Fruit fly (Drosophila melanogaster): Measurements from ENCODE around the gene AsnS.

Gene AsnS

dm6 chr3L:21130839-21131410, 42.0 kb upstream of the AsnS start, which contains the start of gene ko (continued):
- TF ChIP-seq bowl (GFP tag; IDR thresholded peaks at IDR 0.05) (no peak), CG1792 (GFP tag; optimal IDR thresholded peaks at IDR 0.05) (no peak), stwl (tag; optimal IDR thresholded peaks at IDR 0.05) (no peak), CG12659 (GFP tag; optimal IDR thresholded peaks at IDR 0.05) (no peak), CG10431 (GFP tag; optimal IDR thresholded peaks at IDR 0.05) (peak; percentile 64), dm (GFP tag; optimal IDR thresholded peaks at IDR 0.05) (no peak), Hmx (GFP tag; optimal IDR thresholded peaks at IDR 0.05) (no peak), CG1832 (GFP tag; optimal IDR thresholded peaks at IDR 0.05) (no peak), repo (GFP tag; optimal IDR thresholded peaks at IDR 0.05) (no peak), CG11085 (GFP tag; IDR thresholded peaks at IDR 0.05) (no peak), B-H1 (GFP tag; IDR thresholded peaks at IDR 0.05) (no peak), CG4854 (GFP tag; optimal IDR thresholded peaks at IDR 0.05) (no peak), CG9727 (GFP tag; optimal IDR thresholded peaks at IDR 0.05) (peak; percentile 32), CG2712 (tag; optimal IDR thresholded peaks at IDR 0.05) (peak; percentile 37), CG33557 (GFP tag; optimal IDR thresholded peaks at IDR 0.05) (peak; percentile 75), Lim3 (GFP tag; IDR thresholded peaks at IDR 0.05) (no peak), CG6765 (GFP tag; optimal IDR thresholded peaks at IDR 0.05) (no peak), CG10565 (GFP tag; optimal IDR thresholded peaks at IDR 0.05) (no peak), wek (GFP tag; optimal IDR thresholded peaks at IDR 0.05) (peak; percentile 83), CG7786 (GFP tag; optimal IDR thresholded peaks at IDR 0.05) (peak; percentile 20), bsh (GFP tag; optimal IDR thresholded peaks at IDR 0.05) (peak in 1 of 2 experiments; percentile 63), pho (GFP tag; optimal IDR thresholded peaks at IDR 0.05) (no peak), MTF-1 (GFP tag; optimal IDR thresholded peaks at IDR 0.05; ENCODE audit: borderline replicate concordance) (peak; percentile 74), maf-S (GFP tag; optimal IDR thresholded peaks at IDR 0.05) (no peak), Ssrp (tag; optimal IDR thresholded peaks at IDR 0.05) (no peak), Jarid2 (GFP tag; optimal IDR thresholded peaks at IDR 0.05) (peak; percentile 66), MBD-R2 (GFP tag; IDR thresholded peaks at IDR 0.05) (no peak), Mrtf (GFP tag; IDR thresholded peaks at IDR 0.05) (no peak), CG11696 (GFP tag; IDR thresholded peaks at IDR 0.05) (no peak), CG15601 (tag; optimal IDR thresholded peaks at IDR 0.05) (peak; percentile 77), CG9876 (GFP tag; optimal IDR thresholded peaks at IDR 0.05) (no peak), CG17328 (GFP tag; IDR thresholded peaks at IDR 0.05) (peak; percentile 68), mam (GFP tag; optimal IDR thresholded peaks at IDR 0.05) (no peak), nom (GFP tag; optimal IDR thresholded peaks at IDR 0.05) (peak; percentile 9), lilli (GFP tag; optimal IDR thresholded peaks at IDR 0.05) (no peak), esg (GFP tag; conservative IDR thresholded peaks at IDR 0.05) (no peak), CG8089 (GFP tag; optimal IDR thresholded peaks at IDR 0.05) (peak; percentile 41), eyg (GFP tag; optimal IDR thresholded peaks at IDR 0.05) (no peak), CG12219 (GFP tag; optimal IDR thresholded peaks at IDR 0.05) (peak; percentile 39), CG12744 (GFP tag; optimal IDR thresholded peaks at IDR 0.05) (no peak), p53 (GFP tag; optimal IDR thresholded peaks at IDR 0.05) (no peak), en (GFP tag; optimal IDR thresholded peaks at IDR 0.05) (peak; percentile 24), peb (GFP tag; IDR thresholded peaks at IDR 0.05) (no peak), Abd-B (GFP tag; optimal IDR thresholded peaks at IDR 0.05) (no peak), tio (GFP tag; optimal IDR thresholded peaks at IDR 0.05) (no peak), Max (GFP tag; optimal IDR thresholded peaks at IDR 0.05) (no peak), Dll (GFP tag; IDR thresholded peaks at IDR 0.05; ENCODE audit: partially characterized antibody) (0 out of 4 replicates have a peak, but pooled peaks have one; percentile 9), unpg (GFP tag; optimal IDR thresholded peaks at IDR 0.05) (peak; percentile 57), Fer2 (tag; optimal IDR thresholded peaks at IDR 0.05) (no peak), fd64A (GFP tag; optimal IDR thresholded peaks at IDR 0.05) (peak; percentile 86), Tbp (GFP tag; optimal IDR thresholded peaks at IDR 0.05) (no peak)
